Worm (Caenorhabditis elegans): ENCODE results near the gene dod-20.

DNA sequence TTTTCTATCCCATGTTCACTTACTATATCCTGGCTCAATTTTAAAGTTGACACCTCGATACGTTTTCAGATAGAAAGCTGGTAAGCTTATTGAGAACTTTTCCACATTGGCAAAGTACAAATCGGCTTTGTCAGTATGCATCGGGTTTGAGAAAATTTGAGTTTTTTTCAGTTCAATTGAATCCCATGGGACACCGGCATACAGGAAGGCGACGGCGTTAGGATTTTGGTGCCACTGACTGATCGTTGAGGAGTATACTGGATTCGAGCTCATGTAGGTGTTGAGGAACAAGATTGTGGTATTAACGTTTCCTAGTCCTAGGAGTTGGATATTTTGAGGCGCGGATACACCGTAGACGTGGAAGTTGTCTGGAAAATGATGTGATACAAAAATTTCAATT lies 9.4 kb upstream of the dod-20 start:
- TF ChIP-seq unc-62 (GFP tag; optimal IDR thresholded peaks at IDR 0.05) = no peak
- no peak for TF ChIP-seq nhr-11 (tag; optimal IDR thresholded peaks at IDR 0.05)
- no peak for TF ChIP-seq nhr-28 (tag; optimal IDR thresholded peaks at IDR 0.05)
- TF ChIP-seq mdl-1 (tag; optimal IDR thresholded peaks at IDR 0.05) = no peak
- no peak for TF ChIP-seq nhr-76 (tag; optimal IDR thresholded peaks at IDR 0.05)
- TF ChIP-seq ceh-82 (tag; optimal IDR thresholded peaks at IDR 0.05) = no peak
- TF ChIP-seq fkh-10 (GFP tag; optimal IDR thresholded peaks at IDR 0.05) = no peak
- no peak for TF ChIP-seq ztf-11 (tag; optimal IDR thresholded peaks at IDR 0.05)
- no peak for TF ChIP-seq aly-2 (tag; optimal IDR thresholded peaks at IDR 0.05)
- TF ChIP-seq daf-12 (tag; optimal IDR thresholded peaks at IDR 0.05) = no peak
- no peak for TF ChIP-seq lin-39 (tag; optimal IDR thresholded peaks at IDR 0.05)
- no peak for TF ChIP-seq elt-3 (tag; optimal IDR thresholded peaks at IDR 0.05)
- no peak for TF ChIP-seq nhr-237 (tag; optimal IDR thresholded peaks at IDR 0.05)
- no peak for TF ChIP-seq snpc-4 (tag; optimal IDR thresholded peaks at IDR 0.05)
